Worm (Caenorhabditis elegans) whole organism, young adult: ENCODE data around the gene jun-1.

ENCODE experiments used
- C17E4.6 ChIP-seq: fragments of 200-800 bp; sonication (Bioruptor generic); IDR thresholded peaks from 2 replicates; pipeline ENCODE4 v1.3.6; 2022; ENCODE audit warnings: missing genetic modification reagents, missing genetic modification characterization, missing compliant biosample characterization
- F10E7.11 ChIP-seq: sonication (generic microtip); optimal IDR thresholded peaks from 2 replicates; lab custom pipeline; 2017; ENCODE audit warnings: mild to moderate bottlenecking, missing genetic modification characterization, moderate library complexity, missing compliant biosample characterization
- Y53G8AR.9 ChIP-seq: fragments of 200-800 bp; sonication (Bioruptor generic); conservative IDR thresholded peaks from 2 replicates; pipeline ENCODE4 v1.3.6; 2022; ENCODE audit warnings: missing genetic modification reagents, missing genetic modification characterization, missing compliant biosample characterization
- Y56A3A.18 ChIP-seq: fragments of 200-800 bp; sonication (Bioruptor generic); IDR thresholded peaks from 2 replicates; pipeline ENCODE4 v1.3.6; 2022; ENCODE audit warnings: missing genetic modification reagents, missing genetic modification characterization, missing compliant biosample characterization
- chd-7 ChIP-seq: sonication (generic microtip); optimal IDR thresholded peaks from 2 replicates; lab custom pipeline; 2016; ENCODE audit warnings: mild to moderate bottlenecking, missing genetic modification characterization, moderate library complexity, missing compliant biosample characterization
- dox-1 ChIP-seq: fragments of 200-800 bp; sonication (Bioruptor generic); IDR thresholded peaks from 2 replicates; pipeline ENCODE4 v1.3.6; 2022; ENCODE audit warnings: missing genetic modification reagents, missing genetic modification characterization, missing compliant biosample characterization
- ets-4 ChIP-seq: fragments of 200-800 bp; sonication (Bioruptor generic); optimal IDR thresholded peaks from 2 replicates; lab custom pipeline; 2018; ENCODE audit warnings: mild to moderate bottlenecking, missing genetic modification characterization, missing compliant biosample characterization
- lsy-27 ChIP-seq: sonication (generic microtip); optimal IDR thresholded peaks from 2 replicates; lab custom pipeline; 2017; ENCODE audit warnings: missing genetic modification characterization, mild to moderate bottlenecking, missing compliant biosample characterization, antibody characterized with exemption, missing genotype, borderline replicate concordance; ENCODE audit not compliant: insufficient read depth
- rec-8 ChIP-seq, 2 experiments: sonication (generic microtip); optimal IDR thresholded peaks; 2 replicates each; lab custom pipeline; 2016; ENCODE audit warnings: mild to moderate bottlenecking in 2 of 2, missing genetic modification characterization in 2 of 2, missing genetic modification reagents in 2 of 2, missing genotype in 2 of 2, missing biosample characterization in 1 of 2, missing compliant biosample characterization in 1 of 2, moderate library complexity in 1 of 2
- sptf-2 ChIP-seq: fragments of 200-800 bp; sonication (Bioruptor generic); optimal IDR thresholded peaks from 2 replicates; lab custom pipeline; 2018; ENCODE audit warnings: mild to moderate bottlenecking, missing genetic modification characterization, missing compliant biosample characterization
- unc-130 ChIP-seq: sonication (generic microtip); optimal IDR thresholded peaks from 2 replicates; lab custom pipeline; 2016; ENCODE audit warnings: missing genetic modification reagents, missing genetic modification characterization, missing compliant biosample characterization
- unc-62 ChIP-seq: fragments of 150-350 bp; optimal IDR thresholded peaks from 2 replicates; lab custom pipeline; 2014; ENCODE audit warnings: missing biosample characterization, missing genetic modification reagents, missing genetic modification characterization

DNA sequence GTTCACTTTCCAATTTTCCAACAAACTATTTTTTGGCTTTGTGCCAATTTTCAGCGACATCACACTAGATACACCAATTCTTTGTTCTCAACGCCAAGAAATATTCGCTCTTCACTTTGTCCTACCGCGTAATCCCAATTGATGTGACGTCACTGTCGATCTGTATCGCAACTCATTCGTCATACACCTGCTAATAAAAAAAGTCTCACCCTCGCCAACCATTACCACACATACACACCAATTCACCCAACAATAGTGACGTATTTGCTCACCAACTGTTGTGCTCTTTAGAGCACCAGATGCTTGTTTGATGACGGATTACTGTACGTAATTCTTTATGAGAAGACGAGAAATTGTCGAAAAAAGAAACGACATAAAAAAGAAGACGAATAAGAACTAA lies 49.6 kb upstream of the jun-1 start:
- TF ChIP-seq unc-130 (GFP tag; lab: Kevin White, UChicago) (no peak), Y56A3A.18 (GFP tag; lab: Robert Waterston, UW) (no peak), chd-7 (tag; lab: Kevin White, UChicago) (no peak), ets-4 (GFP tag; lab: Kevin White, UChicago) (no peak), C17E4.6 (GFP tag; lab: Robert Waterston, UW) (no peak), unc-62 (GFP tag; lab: Kevin White, UChicago) (no peak), F10E7.11 (tag; lab: Kevin White, UChicago) (no peak), Y53G8AR.9 (GFP tag; lab: Robert Waterston, UW) (0 out of 2 replicates have a peak, but pooled peaks have one; percentile 56), lsy-27 (tag; lab: Kevin White, UChicago) (no peak), sptf-2 (GFP tag; lab: Kevin White, UChicago) (no peak), dox-1 (GFP tag; lab: Robert Waterston, UW) (no peak), rec-8 (tag; optimal IDR thresholded peaks at IDR 0.05; lab: Kevin White, UChicago) (no peak)
